Fruit fly (Drosophila melanogaster) whole organism, embryonic: ENCODE data around the gene Pex1.

Experiments
- Abd-B ChIP-seq: fragments of 200-800 bp; sonication (Bioruptor generic); optimal IDR thresholded peaks from 2 replicates; lab custom pipeline; 2018; ENCODE audit warnings: missing biosample characterization, mild to moderate bottlenecking, missing genetic modification characterization, moderate library complexity
- Adf1 ChIP-seq: fragments of 200-800 bp; sonication (Bioruptor generic); IDR thresholded peaks from 2 replicates; pipeline ENCODE4 v1.3.6; 2022; ENCODE audit warnings: missing biosample characterization, missing genetic modification characterization
- Aef1 ChIP-seq: fragments of 200-800 bp; sonication (Bioruptor generic); IDR thresholded peaks from 3 replicates; pipeline ENCODE4 v1.3.6; 2022; ENCODE audit warnings: missing biosample characterization, missing genetic modification characterization
- Bteb2 ChIP-seq: fragments of 200-800 bp; sonication (Bioruptor generic); optimal IDR thresholded peaks from 2 replicates; lab custom pipeline; 2016; ENCODE audit warnings: missing biosample characterization, missing genetic modification characterization
- CG10147 ChIP-seq: fragments of 200-800 bp; sonication (Bioruptor generic); optimal IDR thresholded peaks from 2 replicates; lab custom pipeline; 2019; ENCODE audit warnings: missing biosample characterization, mild to moderate bottlenecking, missing genetic modification characterization, moderate library complexity
- CG10274 ChIP-seq: fragments of 200-800 bp; sonication (Bioruptor generic); optimal IDR thresholded peaks from 3 replicates; lab custom pipeline; 2017; ENCODE audit warnings: missing biosample characterization, mild to moderate bottlenecking, missing genetic modification characterization
- CG13123 ChIP-seq: fragments of 200-800 bp; sonication (Bioruptor generic); optimal IDR thresholded peaks from 2 replicates; lab custom pipeline; 2016; ENCODE audit warnings: missing biosample characterization, missing genetic modification characterization
- CG13775 ChIP-seq: fragments of 200-800 bp; sonication (Bioruptor generic); optimal IDR thresholded peaks from 3 replicates; lab custom pipeline; 2017; ENCODE audit warnings: missing biosample characterization, mild to moderate bottlenecking, missing genetic modification characterization
- CG15479 ChIP-seq: fragments of 200-800 bp; sonication (Bioruptor generic); optimal IDR thresholded peaks from 3 replicates; lab custom pipeline; 2019; ENCODE audit warnings: missing biosample characterization, mild to moderate bottlenecking, missing genetic modification characterization, moderate library complexity
- CG17328 ChIP-seq: fragments of 200-800 bp; sonication (Bioruptor generic); IDR thresholded peaks from 2 replicates; pipeline ENCODE4 v1.3.6; 2022; ENCODE audit warnings: missing biosample characterization, missing genetic modification characterization
- CG30403 ChIP-seq: fragments of 200-800 bp; sonication (Bioruptor generic); optimal IDR thresholded peaks from 3 replicates; lab custom pipeline; 2016; ENCODE audit warnings: missing biosample characterization, missing genetic modification characterization
- CG32767 ChIP-seq: fragments of 200-800 bp; sonication (Bioruptor generic); IDR thresholded peaks from 2 replicates; pipeline ENCODE4 v1.3.6; 2022; ENCODE audit warnings: missing biosample characterization, missing genetic modification characterization
- CG3281 ChIP-seq: fragments of 200-800 bp; sonication (Bioruptor generic); optimal IDR thresholded peaks from 3 replicates; lab custom pipeline; 2017; ENCODE audit warnings: missing biosample characterization, mild to moderate bottlenecking, missing genetic modification characterization
- CG6765 ChIP-seq: fragments of 200-800 bp; sonication (Bioruptor generic); optimal IDR thresholded peaks from 3 replicates; lab custom pipeline; 2017; ENCODE audit warnings: missing biosample characterization, mild to moderate bottlenecking, missing genetic modification characterization
- CG6813 ChIP-seq: fragments of 200-800 bp; sonication (Bioruptor generic); optimal IDR thresholded peaks from 2 replicates; lab custom pipeline; 2017; ENCODE audit warnings: missing biosample characterization, missing genetic modification characterization, mild to moderate bottlenecking, moderate library complexity, missing genetic modification reagents
- CG6854 ChIP-seq: fragments of 200-800 bp; sonication (Bioruptor generic); optimal IDR thresholded peaks from 3 replicates; lab custom pipeline; 2017; ENCODE audit warnings: missing biosample characterization, mild to moderate bottlenecking, missing genetic modification characterization
- CG8388 ChIP-seq: fragments of 200-800 bp; sonication (Bioruptor generic); optimal IDR thresholded peaks from 2 replicates; lab custom pipeline; 2019; ENCODE audit warnings: missing biosample characterization, mild to moderate bottlenecking, missing genetic modification characterization, moderate library complexity
- CG8924 ChIP-seq: fragments of 200-800 bp; optimal IDR thresholded peaks from 3 replicates; lab custom pipeline; 2019; ENCODE audit warnings: missing biosample characterization, mild to moderate bottlenecking, missing genetic modification characterization, moderate library complexity
- CG9609 ChIP-seq: fragments of 200-800 bp; sonication (Bioruptor generic); optimal IDR thresholded peaks from 3 replicates; lab custom pipeline; 2016; ENCODE audit warnings: missing biosample characterization, missing genetic modification characterization
- CHES-1-like ChIP-seq: fragments of 200-800 bp; sonication (Bioruptor generic); optimal IDR thresholded peaks from 2 replicates; lab custom pipeline; 2016; ENCODE audit warnings: missing biosample characterization, missing genetic modification characterization
- Dref ChIP-seq: fragments of 200-800 bp; sonication (Bioruptor generic); IDR thresholded peaks from 2 replicates; pipeline ENCODE4 v1.3.6; 2022; ENCODE audit warnings: missing biosample characterization, missing genetic modification characterization
- Ets97D ChIP-seq: fragments of 200-800 bp; sonication (Bioruptor generic); optimal IDR thresholded peaks from 3 replicates; lab custom pipeline; 2016; ENCODE audit warnings: missing biosample characterization, missing genetic modification characterization
- Fer3 ChIP-seq: fragments of 200-800 bp; sonication (Bioruptor generic); optimal IDR thresholded peaks from 2 replicates; lab custom pipeline; 2018; ENCODE audit warnings: missing biosample characterization, mild to moderate bottlenecking, missing genetic modification characterization, moderate library complexity
- Hmr ChIP-seq: fragments of 200-800 bp; sonication (Bioruptor generic); optimal IDR thresholded peaks from 3 replicates; lab custom pipeline; 2017; ENCODE audit warnings: mild to moderate bottlenecking, missing biosample characterization, missing genetic modification reagents, missing genetic modification characterization
- Hr39 ChIP-seq: fragments of >200 bp; optimal IDR thresholded peaks from 2 replicates; lab custom pipeline; 2017
- Jarid2 ChIP-seq: fragments of 200-800 bp; sonication (Bioruptor generic); optimal IDR thresholded peaks from 3 replicates; lab custom pipeline; 2017; ENCODE audit warnings: mild to moderate bottlenecking, missing biosample characterization, missing genetic modification reagents, missing genetic modification characterization
- Med ChIP-seq: fragments of 200-800 bp; sonication (Bioruptor generic); peaks from one replicate; lab custom pipeline; 2016; ENCODE audit warnings: missing biosample characterization, missing genetic modification characterization, mild to moderate bottlenecking, inconsistent platforms, moderate library complexity
- Mes4 ChIP-seq: fragments of 200-800 bp; sonication (Bioruptor generic); optimal IDR thresholded peaks from 2 replicates; lab custom pipeline; 2016; ENCODE audit warnings: missing biosample characterization, missing genetic modification characterization
- Ravus ChIP-seq: fragments of 200-800 bp; sonication (Bioruptor generic); IDR thresholded peaks from 2 replicates; pipeline ENCODE4 v1.3.6; 2022; ENCODE audit warnings: missing biosample characterization, missing genetic modification characterization
- Rfx ChIP-seq: fragments of 200-800 bp; sonication (Bioruptor generic); IDR thresholded peaks from 2 replicates; pipeline ENCODE4 v1.3.6; 2022; ENCODE audit warnings: missing biosample characterization, missing genetic modification characterization
- Usf ChIP-seq: fragments of 200-800 bp; sonication (Bioruptor generic); optimal IDR thresholded peaks from 2 replicates; lab custom pipeline; 2017; ENCODE audit warnings: missing genotype, missing biosample characterization, missing genetic modification characterization
- btn ChIP-seq: fragments of 200-800 bp; sonication (Bioruptor generic); optimal IDR thresholded peaks from 2 replicates; lab custom pipeline; 2016; ENCODE audit warnings: missing biosample characterization, missing genetic modification characterization
- corto ChIP-seq: fragments of 200-800 bp; sonication (Bioruptor generic); optimal IDR thresholded peaks from 2 replicates; lab custom pipeline; 2016; ENCODE audit warnings: missing biosample characterization, mild to moderate bottlenecking, missing genetic modification characterization, moderate library complexity
- croc ChIP-seq: fragments of 200-800 bp; sonication (Bioruptor generic); conservative IDR thresholded peaks from 3 replicates; pipeline ENCODE4 v1.3.6; 2022; ENCODE audit warnings: missing biosample characterization, missing genetic modification characterization
- dpn ChIP-seq, 2 experiments: fragments of 200-800 bp; sonication (Bioruptor generic); optimal IDR thresholded peaks; 3 replicates each; lab custom pipeline; 2016; ENCODE audit warnings: missing biosample characterization in 2 of 2, missing genetic modification characterization in 2 of 2
- hbn ChIP-seq: fragments of 200-800 bp; sonication (Bioruptor generic); IDR thresholded peaks from 2 replicates; pipeline ENCODE4 v1.3.6; 2022; ENCODE audit warnings: missing biosample characterization, missing genetic modification characterization; ENCODE audit not compliant: partially characterized antibody
- her ChIP-seq: fragments of 200-800 bp; sonication (Bioruptor generic); optimal IDR thresholded peaks from 2 replicates; lab custom pipeline; 2016; ENCODE audit warnings: missing biosample characterization, missing genetic modification characterization
- kay ChIP-seq: fragments of 200-800 bp; sonication (Bioruptor generic); optimal IDR thresholded peaks from 2 replicates; lab custom pipeline; 2016; ENCODE audit warnings: missing biosample characterization, missing genetic modification characterization
- odd ChIP-seq: fragments of 200-800 bp; sonication (Bioruptor generic); optimal IDR thresholded peaks from 2 replicates; lab custom pipeline; 2017; ENCODE audit warnings: missing biosample characterization, mild to moderate bottlenecking, missing genetic modification characterization
- onecut ChIP-seq: fragments of 200-800 bp; sonication (Bioruptor generic); IDR thresholded peaks from 2 replicates; pipeline ENCODE4 v1.3.6; 2022; ENCODE audit warnings: missing biosample characterization, missing genetic modification characterization
- otp ChIP-seq: fragments of 200-800 bp; sonication (Bioruptor generic); IDR thresholded peaks from 3 replicates; pipeline ENCODE4, ENCODE4 v1.3.6; 2022; ENCODE audit warnings: missing biosample characterization, missing genetic modification characterization
- phol ChIP-seq: fragments of 200-800 bp; sonication (Bioruptor generic); optimal IDR thresholded peaks from 3 replicates; lab custom pipeline; 2018; ENCODE audit warnings: missing biosample characterization, mild to moderate bottlenecking, missing genetic modification characterization, moderate library complexity
- prd ChIP-seq, 3 experiments: fragments of >200 bp in 2 of 3; fragments of 200-800 bp in 1 of 3; sonication (Bioruptor generic) in 1 of 3; optimal IDR thresholded peaks in 2 of 3; IDR thresholded peaks in 1 of 3; 2 replicates in 2 of 3; 3 replicates in 1 of 3; pipeline versions ENCODE4 v1.3.6 to Lab custom; 2017 to 2022; ENCODE audit warnings: missing biosample characterization in 1 of 3, missing genetic modification characterization in 1 of 3
- rib ChIP-seq: fragments of 200-800 bp; sonication (Bioruptor generic); IDR thresholded peaks from 2 replicates; pipeline ENCODE4 v1.3.6; 2022; ENCODE audit warnings: missing biosample characterization, missing genetic modification characterization
- tll ChIP-seq, 2 experiments: fragments of 200-800 bp in 1 of 2; fragments of >200 bp in 1 of 2; sonication (Bioruptor generic) in 1 of 2; optimal IDR thresholded peaks; 2 replicates each; lab custom pipeline; 2017 to 2019; ENCODE audit warnings: missing biosample characterization in 2 of 2, missing genetic modification characterization in 2 of 2, mild to moderate bottlenecking in 1 of 2, moderate library complexity in 1 of 2
- trem ChIP-seq: fragments of 200-800 bp; optimal IDR thresholded peaks from 3 replicates; lab custom pipeline; 2019; ENCODE audit warnings: missing biosample characterization, mild to moderate bottlenecking, missing genetic modification characterization, moderate library complexity
- trh ChIP-seq: fragments of 200-800 bp; sonication (Bioruptor generic); optimal IDR thresholded peaks from 2 replicates; lab custom pipeline; 2016; ENCODE audit warnings: missing biosample characterization, missing genetic modification characterization
- ttk ChIP-seq: fragments of 200-800 bp; sonication (Bioruptor generic); IDR thresholded peaks from 2 replicates; pipeline ENCODE4 v2.1.2; 2022; ENCODE audit warnings: missing biosample characterization, missing genetic modification characterization
- unpg ChIP-seq: fragments of 200-800 bp; sonication (Bioruptor generic); optimal IDR thresholded peaks from 3 replicates; lab custom pipeline; 2018; ENCODE audit warnings: missing biosample characterization, mild to moderate bottlenecking, missing genetic modification characterization, moderate library complexity
- zfh2 ChIP-seq: fragments of 200-800 bp; sonication (Bioruptor generic); optimal IDR thresholded peaks from 2 replicates; lab custom pipeline; 2016; ENCODE audit warnings: missing biosample characterization, missing genetic modification characterization

The Pex1 gene

dm6 chr3L:14056816-14057215, 14.9 kb upstream of the Pex1 start (continued):
- TF ChIP-seq Rfx (GFP tag; lab: Robert Waterston, UW): 0 out of 2 replicates have a peak, but pooled peaks have one; percentile 15
- no peak for TF ChIP-seq trh (GFP tag; lab: Kevin White, UChicago)
- TF ChIP-seq trem (tag; lab: Kevin White, UChicago): no peak
- no peak for TF ChIP-seq CG10147 (GFP tag; lab: Kevin White, UChicago)
- TF ChIP-seq btn (GFP tag; lab: Kevin White, UChicago): no peak
- TF ChIP-seq zfh2 (GFP tag; lab: Kevin White, UChicago): no peak
- TF ChIP-seq dpn (GFP tag; optimal IDR thresholded peaks at IDR 0.05; lab: Kevin White, UChicago): no peak
- no peak for TF ChIP-seq odd (GFP tag; lab: Kevin White, UChicago)
- TF ChIP-seq Abd-B: no peak
- TF ChIP-seq CG32767: no peak
- TF ChIP-seq CG30403 (GFP tag; lab: Kevin White, UChicago): no peak
- no peak for TF ChIP-seq CG9609 (GFP tag; lab: Kevin White, UChicago)
- TF ChIP-seq hbn (GFP tag; lab: Robert Waterston, UW): no peak
- TF ChIP-seq CG6813: no peak
- no peak for TF ChIP-seq CG6854 (GFP tag; lab: Kevin White, UChicago)
- no peak for TF ChIP-seq CHES-1-like (GFP tag; lab: Kevin White, UChicago)
- peak; percentile 2 for TF ChIP-seq Hmr (GFP tag; lab: Kevin White, UChicago)
- TF ChIP-seq CG17328: no peak
- no peak for TF ChIP-seq CG6765
- TF ChIP-seq prd (optimal IDR thresholded peaks at IDR 0.05; lab: Kevin White, UChicago): no peak
- TF ChIP-seq prd (GFP tag; IDR thresholded peaks at IDR 0.05; lab: Robert Waterston, UW): 0 out of 3 replicates have a peak, but pooled peaks have one; percentile 7
- TF ChIP-seq unpg (GFP tag; lab: Kevin White, UChicago): no peak
- no peak for TF ChIP-seq Fer3 (tag; lab: Kevin White, UChicago)
- no peak for TF ChIP-seq Ravus
- TF ChIP-seq Ets97D: no peak
- no peak for TF ChIP-seq Bteb2 (GFP tag; lab: Kevin White, UChicago)
- TF ChIP-seq onecut (GFP tag; lab: Robert Waterston, UW): no peak
- no peak for TF ChIP-seq CG13775 (GFP tag; lab: Kevin White, UChicago)
- TF ChIP-seq CG10274 (GFP tag; lab: Kevin White, UChicago): no peak
- no peak for TF ChIP-seq CG3281 (GFP tag; lab: Kevin White, UChicago)
- TF ChIP-seq Dref: no peak
- no peak for TF ChIP-seq Aef1 (GFP tag; lab: Robert Waterston, UW)
- TF ChIP-seq CG8388 (GFP tag; lab: Kevin White, UChicago): no peak
- TF ChIP-seq Usf (GFP tag; lab: Kevin White, UChicago): no peak
- TF ChIP-seq kay (GFP tag; lab: Kevin White, UChicago): no peak
- no peak for TF ChIP-seq corto (GFP tag; lab: Kevin White, UChicago)
- no peak for TF ChIP-seq her (GFP tag; lab: Kevin White, UChicago)
- TF ChIP-seq otp (GFP tag; lab: Robert Waterston, UW): 0 out of 3 replicates have a peak, but pooled peaks have one; percentile 13
- no peak for TF ChIP-seq ttk (GFP tag; lab: Robert Waterston, UW)
- no peak for TF ChIP-seq Mes4 (GFP tag; lab: Kevin White, UChicago)
- peak; percentile 10; the same call in 1 of the 2 replicates for TF ChIP-seq Adf1 (GFP tag; lab: Robert Waterston, UW)
- TF ChIP-seq tll (GFP tag; optimal IDR thresholded peaks at IDR 0.05; lab: Kevin White, UChicago): peak in 1 of 2 experiments; percentile 75
- TF ChIP-seq rib: peak; percentile 71; the same call in 1 of the 2 replicates
- no peak for TF ChIP-seq CG13123 (GFP tag; lab: Kevin White, UChicago)
- TF ChIP-seq CG15479 (GFP tag; lab: Kevin White, UChicago): peak; percentile 70
- no peak for TF ChIP-seq phol (tag; lab: Kevin White, UChicago)
- no peak for TF ChIP-seq CG8924 (tag; lab: Kevin White, UChicago)
- no peak for TF ChIP-seq Med
- TF ChIP-seq Hr39: no peak
- TF ChIP-seq croc (GFP tag; lab: Robert Waterston, UW): no peak
- TF ChIP-seq Jarid2: no peak
